Comparison of ENCODE assay signal across 2 fruit fly cellular contexts in genomic region chr3L:1320230-1320930, dm6.
A peak's percentile ranks its signal among the peaks of the same experiment; 100 is the strongest.
TF ChIP-seq lines count a peak whose summit lies in the region.

No protein-coding gene starts in this region.

TF ChIP-seq in whole organism, embryonic, 481 proteins besides CTCF, POLR2A, EP300 and RAD21 (continued from another document and continues in another):
- TF ChIP-seq caup (GFP tag; optimal IDR thresholded peaks at IDR 0.05; lab: Kevin White, UChicago; ENCODE audit: severe bottlenecking) (no peak), salm (tag; optimal IDR thresholded peaks at IDR 0.05; lab: Kevin White, UChicago) (peak; percentile 36), bbx (GFP tag; IDR thresholded peaks at IDR 0.05; lab: Robert Waterston, UW; ENCODE audit: partially characterized antibody) (no peak), dysf (GFP tag; IDR thresholded peaks at IDR 0.05; lab: Robert Waterston, UW) (peak; percentile 51; the same call in 2 of the 3 replicates), MTF-1 (GFP tag; optimal IDR thresholded peaks at IDR 0.05; lab: Kevin White, UChicago; ENCODE audit: borderline replicate concordance) (no peak), onecut (GFP tag; IDR thresholded peaks at IDR 0.05; lab: Robert Waterston, UW) (no peak), CG34224 (GFP tag; IDR thresholded peaks at IDR 0.05; lab: Robert Waterston, UW; ENCODE audit: partially characterized antibody) (no peak), CG11504 (tag; optimal IDR thresholded peaks at IDR 0.05; lab: Kevin White, UChicago) (peak; percentile 54), CG18599 (GFP tag; optimal IDR thresholded peaks at IDR 0.05; lab: Kevin White, UChicago) (peak; percentile 22), sens (GFP tag; lab: Kevin White, UChicago) (peak; percentile 31), Awh (GFP tag; IDR thresholded peaks at IDR 0.05; lab: Robert Waterston, UW) (no peak), fd102C (GFP tag; optimal IDR thresholded peaks at IDR 0.05; lab: Kevin White, UChicago) (no peak), chif (GFP tag; optimal IDR thresholded peaks at IDR 0.05; lab: Kevin White, UChicago) (no peak), CG13775 (GFP tag; optimal IDR thresholded peaks at IDR 0.05; lab: Kevin White, UChicago) (no peak), Meics (GFP tag; optimal IDR thresholded peaks at IDR 0.05; lab: Kevin White, UChicago) (peak; percentile 34), CG8388 (GFP tag; optimal IDR thresholded peaks at IDR 0.05; lab: Kevin White, UChicago) (no peak), Xbp1 (GFP tag; optimal IDR thresholded peaks at IDR 0.05; lab: Kevin White, UChicago) (peak; percentile 15), CG3281 (GFP tag; optimal IDR thresholded peaks at IDR 0.05; lab: Kevin White, UChicago) (peak; percentile 49), CG2120 (GFP tag; optimal IDR thresholded peaks at IDR 0.05; lab: Kevin White, UChicago) (peak; percentile 45), jigr1 (GFP tag; IDR thresholded peaks at IDR 0.05; lab: Robert Waterston, UW) (no peak), CG2116 (GFP tag; optimal IDR thresholded peaks at IDR 0.05; lab: Kevin White, UChicago) (no peak), p53 (GFP tag; optimal IDR thresholded peaks at IDR 0.05; lab: Kevin White, UChicago) (no peak), Pdp1 (GFP tag; optimal IDR thresholded peaks at IDR 0.05; lab: Kevin White, UChicago) (peak in 1 of 2 experiments; percentile 21), Atf6 (GFP tag; IDR thresholded peaks at IDR 0.05; lab: Robert Waterston, UW) (0 out of 2 replicates have a peak, but pooled peaks have one; percentile 36), exex (tag; optimal IDR thresholded peaks at IDR 0.05; lab: Kevin White, UChicago) (peak; percentile 75), CG18764 (GFP tag; optimal IDR thresholded peaks at IDR 0.05; lab: Kevin White, UChicago) (no peak), CG12659 (GFP tag; optimal IDR thresholded peaks at IDR 0.05; lab: Kevin White, UChicago) (peak; percentile 3), Rx (GFP tag; IDR thresholded peaks at IDR 0.05; lab: Robert Waterston, UW) (no peak), CG9727 (GFP tag; optimal IDR thresholded peaks at IDR 0.05; lab: Kevin White, UChicago) (peak; percentile 4), Sox100B (GFP tag; optimal IDR thresholded peaks at IDR 0.05; lab: Kevin White, UChicago) (peak; percentile 7), D19A (tag; optimal IDR thresholded peaks at IDR 0.05; lab: Kevin White, UChicago) (peak; percentile 42), GATAe (GFP tag; conservative IDR thresholded peaks at IDR 0.05; lab: Robert Waterston, UW) (peak; percentile 48; the same call in 1 of the 2 replicates), Med (GFP tag; lab: Kevin White, UChicago) (peak; percentile 33), NC2β (GFP tag; optimal IDR thresholded peaks at IDR 0.05; lab: Kevin White, UChicago) (no peak), Lhr (GFP tag; optimal IDR thresholded peaks at IDR 0.05; lab: Kevin White, UChicago) (no peak), Sin3A (optimal IDR thresholded peaks at IDR 0.05; lab: Kevin White, UChicago) (no peak), tna (GFP tag; IDR thresholded peaks at IDR 0.05; lab: Robert Waterston, UW; ENCODE audit: partially characterized antibody) (no peak), CG8290 (GFP tag; optimal IDR thresholded peaks at IDR 0.05; lab: Kevin White, UChicago) (no peak), CG8290 (tag; optimal IDR thresholded peaks at IDR 0.05; lab: Kevin White, UChicago) (peak in 1 of 2 experiments; percentile 5), Dip3 (GFP tag; optimal IDR thresholded peaks at IDR 0.05; lab: Kevin White, UChicago) (peak; percentile 28), CG10209 (GFP tag; optimal IDR thresholded peaks at IDR 0.05; lab: Kevin White, UChicago) (peak; percentile 14), pnt (GFP tag; optimal IDR thresholded peaks at IDR 0.05; lab: Kevin White, UChicago) (no peak), Ptx1 (GFP tag; IDR thresholded peaks at IDR 0.05; lab: Robert Waterston, UW) (peak; percentile 33; the same call in 1 of the 2 replicates), wor (GFP tag; IDR thresholded peaks at IDR 0.05; lab: Robert Waterston, UW) (no peak), CG18262 (tag; optimal IDR thresholded peaks at IDR 0.05; lab: Kevin White, UChicago) (peak; percentile 10), gt (GFP tag; IDR thresholded peaks at IDR 0.05; lab: Robert Waterston, UW) (peak; percentile 10; the same call in 1 of the 2 replicates), CG3995 (GFP tag; optimal IDR thresholded peaks at IDR 0.05; lab: Kevin White, UChicago) (no peak), CG1647 (GFP tag; optimal IDR thresholded peaks at IDR 0.05; lab: Kevin White, UChicago) (peak; percentile 24), Ets65A (GFP tag; lab: Kevin White, UChicago) (peak; percentile 31), CG10274 (GFP tag; optimal IDR thresholded peaks at IDR 0.05; lab: Kevin White, UChicago) (peak; percentile 96), CG2889 (GFP tag; IDR thresholded peaks at IDR 0.05; lab: Robert Waterston, UW) (0 out of 3 replicates have a peak, but pooled peaks have one; percentile 11), tio (GFP tag; optimal IDR thresholded peaks at IDR 0.05; lab: Kevin White, UChicago) (peak; percentile 27), Vsx1 (GFP tag; optimal IDR thresholded peaks at IDR 0.05; lab: Kevin White, UChicago) (no peak), CG1603 (tag; optimal IDR thresholded peaks at IDR 0.05; lab: Kevin White, UChicago) (peak; percentile 32), vvl (GFP tag; IDR thresholded peaks at IDR 0.05; lab: Robert Waterston, UW) (no peak), CG4424 (GFP tag; optimal IDR thresholded peaks at IDR 0.05; lab: Kevin White, UChicago) (no peak), Hmr (GFP tag; optimal IDR thresholded peaks at IDR 0.05; lab: Kevin White, UChicago) (peak; percentile 20), Hr78 (GFP tag; optimal IDR thresholded peaks at IDR 0.05; lab: Kevin White, UChicago) (peak in 1 of 2 experiments; percentile 99), CG5953 (GFP tag; IDR thresholded peaks at IDR 0.05; lab: Robert Waterston, UW) (peak; percentile 49; the same call in 1 of the 2 replicates), Max (GFP tag; optimal IDR thresholded peaks at IDR 0.05; lab: Kevin White, UChicago) (peak; percentile 16), Blimp-1 (GFP tag; optimal IDR thresholded peaks at IDR 0.05; lab: Kevin White, UChicago) (no peak), CG15514 (GFP tag; optimal IDR thresholded peaks at IDR 0.05; lab: Kevin White, UChicago) (peak; percentile 4), CG7745 (tag; optimal IDR thresholded peaks at IDR 0.05; lab: Kevin White, UChicago) (peak; percentile 99), CG12391 (tag; optimal IDR thresholded peaks at IDR 0.05; lab: Kevin White, UChicago) (no peak), CG6689 (GFP tag; IDR thresholded peaks at IDR 0.05; lab: Robert Waterston, UW) (0 out of 2 replicates have a peak, but pooled peaks have one; percentile 4)

TF ChIP-seq in whole organism, prepupa, 60 proteins besides CTCF, POLR2A, EP300 and RAD21 (continued from another document):
- TF ChIP-seq acj6 (GFP tag; optimal IDR thresholded peaks at IDR 0.05; lab: Kevin White, UChicago) (peak; percentile 51), Hr4 (GFP tag; optimal IDR thresholded peaks at IDR 0.05; lab: Kevin White, UChicago) (peak; percentile 11), CG8319 (GFP tag; optimal IDR thresholded peaks at IDR 0.05; lab: Kevin White, UChicago) (no peak), dsx (GFP tag; optimal IDR thresholded peaks at IDR 0.05; lab: Kevin White, UChicago; ENCODE audit: poor library complexity, severe bottlenecking) (peak; percentile 13), CG10631 (GFP tag; optimal IDR thresholded peaks at IDR 0.05; lab: Kevin White, UChicago) (peak; percentile 34), Ets21C (GFP tag; optimal IDR thresholded peaks at IDR 0.05; lab: Kevin White, UChicago) (peak; percentile 4), spab (GFP tag; optimal IDR thresholded peaks at IDR 0.05; lab: Kevin White, UChicago) (no peak), Eip75B (GFP tag; optimal IDR thresholded peaks at IDR 0.05; lab: Kevin White, UChicago) (peak; percentile 65), svp (GFP tag; lab: Kevin White, UChicago) (peak; percentile 87), CG16779 (tag; optimal IDR thresholded peaks at IDR 0.05; lab: Kevin White, UChicago) (peak; percentile 10), OdsH (GFP tag; optimal IDR thresholded peaks at IDR 0.05; lab: Kevin White, UChicago) (peak; percentile 54), CG4318 (GFP tag; optimal IDR thresholded peaks at IDR 0.05; lab: Kevin White, UChicago) (no peak), dac (GFP tag; optimal IDR thresholded peaks at IDR 0.05; lab: Kevin White, UChicago) (no peak), Smox (GFP tag; optimal IDR thresholded peaks at IDR 0.05; lab: Kevin White, UChicago) (peak; percentile 54), CG6808 (GFP tag; optimal IDR thresholded peaks at IDR 0.05; lab: Kevin White, UChicago) (peak; percentile 5), CG31627 (GFP tag; optimal IDR thresholded peaks at IDR 0.05; lab: Kevin White, UChicago) (peak; percentile 39), Eip93F (GFP tag; optimal IDR thresholded peaks at IDR 0.05; lab: Kevin White, UChicago) (no peak), CG11294 (GFP tag; IDR thresholded peaks at IDR 0.05; lab: Robert Waterston, UW) (no peak), CG15336 (GFP tag; IDR thresholded peaks at IDR 0.05; lab: Robert Waterston, UW) (peak; percentile 23), topi (GFP tag; optimal IDR thresholded peaks at IDR 0.05; lab: Kevin White, UChicago) (peak; percentile 60), Blimp-1 (GFP tag; optimal IDR thresholded peaks at IDR 0.05; lab: Kevin White, UChicago) (no peak), CG34406 (GFP tag; optimal IDR thresholded peaks at IDR 0.05; lab: Kevin White, UChicago) (peak; percentile 35), CG6854 (GFP tag; optimal IDR thresholded peaks at IDR 0.05; lab: Kevin White, UChicago) (no peak), Sox14 (GFP tag; optimal IDR thresholded peaks at IDR 0.05; lab: Kevin White, UChicago) (peak; percentile 43), cyc (GFP tag; optimal IDR thresholded peaks at IDR 0.05; lab: Kevin White, UChicago) (peak; percentile 34), Sox15 (GFP tag; optimal IDR thresholded peaks at IDR 0.05; lab: Kevin White, UChicago) (peak; percentile 31), Hr39 (GFP tag; optimal IDR thresholded peaks at IDR 0.05; lab: Kevin White, UChicago) (peak; percentile 48), CG8632 (GFP tag; optimal IDR thresholded peaks at IDR 0.05; lab: Kevin White, UChicago) (peak; percentile 50), CG6792 (GFP tag; optimal IDR thresholded peaks at IDR 0.05; lab: Kevin White, UChicago) (peak; percentile 53), CG32006 (GFP tag; optimal IDR thresholded peaks at IDR 0.05; lab: Kevin White, UChicago) (peak; percentile 60), ss (GFP tag; optimal IDR thresholded peaks at IDR 0.05; lab: Kevin White, UChicago) (no peak), Sox102F (GFP tag; optimal IDR thresholded peaks at IDR 0.05; lab: Kevin White, UChicago) (peak; percentile 69), CG3919 (GFP tag; optimal IDR thresholded peaks at IDR 0.05; lab: Kevin White, UChicago) (peak; percentile 69), Hr38 (GFP tag; optimal IDR thresholded peaks at IDR 0.05; lab: Kevin White, UChicago) (no peak), Met (GFP tag; optimal IDR thresholded peaks at IDR 0.05; lab: Kevin White, UChicago) (peak; percentile 35), fd85E (GFP tag; optimal IDR thresholded peaks at IDR 0.05; lab: Kevin White, UChicago) (no peak), lz (GFP tag; optimal IDR thresholded peaks at IDR 0.05; lab: Kevin White, UChicago) (peak; percentile 55), CG10669 (GFP tag; optimal IDR thresholded peaks at IDR 0.05; lab: Kevin White, UChicago) (peak; percentile 58), net (GFP tag; optimal IDR thresholded peaks at IDR 0.05; lab: Kevin White, UChicago) (peak; percentile 36)
